Worm (Caenorhabditis elegans) whole organism, L1 larva: Measurements from ENCODE around the gene abch-1.

ENCODE experiments used
- C34B4.2 ChIP-seq: sonication (generic microtip); optimal IDR thresholded peaks from 2 replicates; lab custom pipeline; 2017; ENCODE audit warnings: mild to moderate bottlenecking, missing genetic modification characterization, missing compliant biosample characterization
- aly-2 ChIP-seq: fragments of 150-350 bp; optimal IDR thresholded peaks from 2 replicates; lab custom pipeline; 2014; ENCODE audit warnings: missing biosample characterization, missing genetic modification characterization
- blmp-1 ChIP-seq: fragments of 150-350 bp; optimal IDR thresholded peaks from 2 replicates; lab custom pipeline; 2014; ENCODE audit warnings: missing biosample characterization, missing genetic modification characterization
- ceh-63 ChIP-seq: fragments of 200-800 bp; sonication (Bioruptor generic); optimal IDR thresholded peaks from 2 replicates; lab custom pipeline; 2018; ENCODE audit warnings: mild to moderate bottlenecking, missing genetic modification characterization, missing compliant biosample characterization
- ceh-82 ChIP-seq, 3 experiments: fragments of 150-350 bp in 1 of 3; sonication (generic microtip) in 2 of 3; optimal IDR thresholded peaks; 2 replicates each; lab custom pipeline; 2014 to 2017; ENCODE audit warnings: missing biosample characterization in 3 of 3, missing genetic modification characterization in 3 of 3
- dpl-1 ChIP-seq, 3 experiments: fragments of 150-350 bp in 2 of 3; sonication (generic microtip) in 1 of 3; optimal IDR thresholded peaks; 2 replicates each; lab custom pipeline; 2014 to 2017; ENCODE audit warnings: missing biosample characterization in 3 of 3, missing genetic modification characterization in 3 of 3, missing genetic modification reagents in 3 of 3
- dsc-1 ChIP-seq: sonication (generic microtip); optimal IDR thresholded peaks from 2 replicates; lab custom pipeline; 2016; ENCODE audit warnings: mild to moderate bottlenecking, missing genetic modification characterization, missing compliant biosample characterization
- efl-1 ChIP-seq, 4 experiments: fragments of 150-350 bp; optimal IDR thresholded peaks in 3 of 4; peaks in 1 of 4; 1 replicate in 1 of 4; 2 replicates in 3 of 4; lab custom pipeline; 2014; ENCODE audit warnings: missing biosample characterization in 2 of 4, missing genetic modification characterization in 2 of 4, missing genetic modification reagents in 2 of 4
- efl-3 ChIP-seq: fragments of 200-800 bp; sonication (Bioruptor generic); optimal IDR thresholded peaks from 2 replicates; lab custom pipeline; 2018; ENCODE audit warnings: mild to moderate bottlenecking, missing genetic modification characterization, missing compliant biosample characterization
- egl-27 ChIP-seq, 2 experiments: fragments of 150-350 bp in 1 of 2; sonication (generic microtip); optimal IDR thresholded peaks; 3 replicates each; lab custom pipeline; 2017 to 2018; ENCODE audit warnings: missing biosample characterization in 2 of 2, missing genetic modification characterization in 2 of 2, missing genetic modification reagents in 2 of 2
- elt-2 ChIP-seq: sonication (generic microtip); optimal IDR thresholded peaks from 2 replicates; lab custom pipeline; 2016; ENCODE audit warnings: missing genetic modification characterization, mild to moderate bottlenecking, inconsistent platforms, missing compliant biosample characterization, missing genetic modification reagents
- ets-5 ChIP-seq: fragments of 200-800 bp; sonication (Bioruptor generic); IDR thresholded peaks from 2 replicates; pipeline ENCODE4 v1.3.6; 2022; ENCODE audit warnings: missing genetic modification characterization, missing compliant biosample characterization
- fkh-4 ChIP-seq: sonication (generic microtip); optimal IDR thresholded peaks from 2 replicates; lab custom pipeline; 2016; ENCODE audit warnings: missing compliant biosample characterization, missing genetic modification characterization, borderline replicate concordance
- fos-1 ChIP-seq: fragments of 150-350 bp; optimal IDR thresholded peaks from 2 replicates; lab custom pipeline; 2014; ENCODE audit warnings: missing biosample characterization, missing genetic modification characterization
- irx-1 ChIP-seq: sonication (generic microtip); optimal IDR thresholded peaks from 2 replicates; lab custom pipeline; 2016; ENCODE audit warnings: missing genetic modification characterization, missing compliant biosample characterization
- isw-1 ChIP-seq: fragments of 200-800 bp; sonication (Bioruptor generic); IDR thresholded peaks from 2 replicates; pipeline ENCODE4 v1.3.6; 2022; ENCODE audit warnings: missing genetic modification characterization, missing compliant biosample characterization
- lin-15B ChIP-seq: fragments of 150-350 bp; sonication (generic microtip); optimal IDR thresholded peaks from 3 replicates; lab custom pipeline; 2014; ENCODE audit warnings: missing biosample characterization, missing genetic modification characterization
- lin-35 ChIP-seq, 2 experiments: fragments of 150-350 bp; optimal IDR thresholded peaks; 2 replicates each; lab custom pipeline; 2014; ENCODE audit warnings: missing biosample characterization in 2 of 2, missing genetic modification characterization in 2 of 2, missing genetic modification reagents in 2 of 2
- lsy-2 ChIP-seq, 2 experiments: fragments of 150-350 bp; optimal IDR thresholded peaks; 2 replicates each; lab custom pipeline; 2014; ENCODE audit warnings: missing biosample characterization in 2 of 2, missing genetic modification characterization in 2 of 2
- mdl-1 ChIP-seq, 2 experiments: fragments of 150-350 bp; optimal IDR thresholded peaks; 2 replicates each; lab custom pipeline; 2014 to 2017; ENCODE audit warnings: missing biosample characterization in 2 of 2, missing genetic modification characterization in 2 of 2, inconsistent platforms in 1 of 2
- mep-1 ChIP-seq: fragments of 150-350 bp; optimal IDR thresholded peaks from 2 replicates; lab custom pipeline; 2014; ENCODE audit warnings: missing biosample characterization, missing genetic modification characterization
- nhr-20 ChIP-seq: sonication (generic microtip); optimal IDR thresholded peaks from 2 replicates; lab custom pipeline; 2016; ENCODE audit warnings: mild to moderate bottlenecking, missing genetic modification characterization, missing compliant biosample characterization
- nhr-28 ChIP-seq: fragments of 150-350 bp; optimal IDR thresholded peaks from 2 replicates; lab custom pipeline; 2014; ENCODE audit warnings: missing biosample characterization, missing genetic modification characterization
- nhr-47 ChIP-seq: sonication (generic microtip); optimal IDR thresholded peaks from 2 replicates; lab custom pipeline; 2016; ENCODE audit warnings: mild to moderate bottlenecking, missing genetic modification characterization, moderate library complexity, missing compliant biosample characterization
- nhr-85 ChIP-seq: sonication (generic microtip); peaks from one replicate; lab custom pipeline; 2016; ENCODE audit warnings: missing genetic modification characterization, inconsistent platforms, missing compliant biosample characterization
- pax-3 ChIP-seq: fragments of 200-800 bp; sonication (Bioruptor generic); optimal IDR thresholded peaks from 2 replicates; lab custom pipeline; 2018; ENCODE audit warnings: mild to moderate bottlenecking, missing genetic modification characterization, moderate library complexity, missing compliant biosample characterization
- pqm-1 ChIP-seq: sonication (generic microtip); optimal IDR thresholded peaks from 3 replicates; lab custom pipeline; 2017; ENCODE audit warnings: missing biosample characterization, missing genetic modification characterization
- skn-1 ChIP-seq: fragments of 150-350 bp; optimal IDR thresholded peaks from 2 replicates; lab custom pipeline; 2014; ENCODE audit warnings: missing biosample characterization, missing genetic modification characterization
- snu-23 ChIP-seq: sonication (generic microtip); optimal IDR thresholded peaks from 2 replicates; lab custom pipeline; 2016; ENCODE audit warnings: missing genetic modification characterization, missing compliant biosample characterization
- swsn-7 ChIP-seq: sonication (generic microtip); optimal IDR thresholded peaks from 2 replicates; lab custom pipeline; 2016; ENCODE audit warnings: missing genetic modification characterization, missing compliant biosample characterization
- tbx-2 ChIP-seq: sonication (generic microtip); optimal IDR thresholded peaks from 2 replicates; lab custom pipeline; 2016; ENCODE audit warnings: missing genetic modification characterization, missing compliant biosample characterization
- tlp-1 ChIP-seq: fragments of 150-350 bp; optimal IDR thresholded peaks from 2 replicates; lab custom pipeline; 2014; ENCODE audit warnings: missing biosample characterization, missing genetic modification characterization
- unc-130 ChIP-seq: fragments of 150-350 bp; optimal IDR thresholded peaks from 2 replicates; lab custom pipeline; 2017; ENCODE audit warnings: missing biosample characterization, missing genetic modification characterization, inconsistent platforms
- xbp-1 ChIP-seq: sonication (generic microtip); optimal IDR thresholded peaks from 2 replicates; lab custom pipeline; 2016; ENCODE audit warnings: missing genetic modification characterization, missing compliant biosample characterization

Gene abch-1

ce11 chrII:6520103-6520502 lies 11.3 kb downstream of the abch-1 start:
- TF ChIP-seq C34B4.2 = no peak
- peak; percentile 57 for TF ChIP-seq elt-2 (tag; lab: Kevin White, UChicago)
- TF ChIP-seq swsn-7 (tag; lab: Kevin White, UChicago) = no peak
- TF ChIP-seq efl-1 (optimal IDR thresholded peaks at IDR 0.05; lab: Kevin White, UChicago) = no peak
- peak in 1 of 2 experiments; percentile 87 for TF ChIP-seq efl-1 (GFP tag; optimal IDR thresholded peaks at IDR 0.05 in 1 of 2; lab: Kevin White, UChicago)
- no peak for TF ChIP-seq nhr-85
- no peak for TF ChIP-seq efl-3
- TF ChIP-seq lin-15B = no peak
- TF ChIP-seq tlp-1 (tag; lab: Kevin White, UChicago) = no peak
- no peak for TF ChIP-seq mdl-1 (tag; optimal IDR thresholded peaks at IDR 0.05; lab: Kevin White, UChicago)
- no peak for TF ChIP-seq irx-1
- peak; percentile 45 for TF ChIP-seq pqm-1 (tag; lab: Kevin White, UChicago)
- TF ChIP-seq blmp-1 (tag; lab: Kevin White, UChicago) = peak; percentile 40

- TF ChIP-seq nhr-47 (tag; lab: Kevin White, UChicago) = no peak
- TF ChIP-seq dsc-1 (tag; lab: Kevin White, UChicago) = no peak
- no peak for TF ChIP-seq pax-3 (tag; lab: Kevin White, UChicago)
- TF ChIP-seq fkh-4 (tag; lab: Kevin White, UChicago) = no peak
- TF ChIP-seq ceh-82 (tag; optimal IDR thresholded peaks at IDR 0.05; lab: Kevin White, UChicago) = no peak
- no peak for TF ChIP-seq efl-3
- no peak for TF ChIP-seq isw-1 (GFP tag; lab: Robert Waterston, UW)
- no peak for TF ChIP-seq nhr-20 (tag; lab: Kevin White, UChicago)
- TF ChIP-seq mdl-1 (tag; optimal IDR thresholded peaks at IDR 0.05; lab: Kevin White, UChicago) = no peak
- no peak for TF ChIP-seq ceh-63 (GFP tag; lab: Kevin White, UChicago)
- TF ChIP-seq unc-130 = no peak
- TF ChIP-seq efl-1 (optimal IDR thresholded peaks at IDR 0.05; lab: Kevin White, UChicago) = peak; percentile 31
- TF ChIP-seq efl-1 (GFP tag; optimal IDR thresholded peaks at IDR 0.05 in 1 of 2; lab: Kevin White, UChicago) = peak; percentile 45 to 94
- TF ChIP-seq elt-2 (tag; lab: Kevin White, UChicago) = no peak
- no peak for TF ChIP-seq ets-5
- no peak for TF ChIP-seq skn-1 (tag; lab: Kevin White, UChicago)
- TF ChIP-seq egl-27 (tag; optimal IDR thresholded peaks at IDR 0.05; lab: Kevin White, UChicago) = no peak
- TF ChIP-seq lsy-2 (tag; optimal IDR thresholded peaks at IDR 0.05; lab: Kevin White, UChicago) = peak in 1 of 2 experiments; percentile 75
- TF ChIP-seq nhr-28 (tag; lab: Kevin White, UChicago) = no peak
- peak in 2 of 3 experiments; percentile 47 to 64 for TF ChIP-seq dpl-1 (GFP tag; optimal IDR thresholded peaks at IDR 0.05; lab: Kevin White, UChicago)
- peak; percentile 39 for TF ChIP-seq mep-1 (tag; lab: Kevin White, UChicago)
- no peak for TF ChIP-seq aly-2 (tag; lab: Kevin White, UChicago)
- no peak for TF ChIP-seq fos-1 (tag; lab: Kevin White, UChicago)
- TF ChIP-seq blmp-1 (tag; lab: Kevin White, UChicago) = peak; percentile 1
- TF ChIP-seq snu-23 = no peak
- peak in 1 of 2 experiments; percentile 67 for TF ChIP-seq lin-35 (GFP tag; optimal IDR thresholded peaks at IDR 0.05; lab: Kevin White, UChicago)
- no peak for TF ChIP-seq xbp-1 (tag; lab: Kevin White, UChicago)
Observed at ce11 chrII:6519703-6520102, 11.7 kb downstream of the abch-1 start.

- TF ChIP-seq tbx-2 = no peak
- no peak for TF ChIP-seq efl-1 (optimal IDR thresholded peaks at IDR 0.05; lab: Kevin White, UChicago)
- no peak for TF ChIP-seq efl-1 (GFP tag; optimal IDR thresholded peaks at IDR 0.05 in 1 of 2; lab: Kevin White, UChicago)
- TF ChIP-seq irx-1 = no peak
- TF ChIP-seq elt-2 (tag; lab: Kevin White, UChicago) = no peak
- no peak for TF ChIP-seq nhr-28 (tag; lab: Kevin White, UChicago)
Observed at ce11 chrII:6516276-6516675, 15.2 kb downstream of the abch-1 start, which contains the start of gene C56E6.7. Gene C56E6.7, plus strand, starts transcription at chrII:6516576.

ce11 chrII:6513911-6514310 lies 17.5 kb downstream of the abch-1 start, which contains the start of gene R05G9R.1:
Gene R05G9R.1, minus strand, starts transcription at chrII:6514011.
- TF ChIP-seq isw-1 (GFP tag; lab: Robert Waterston, UW) (no peak), efl-1 (optimal IDR thresholded peaks at IDR 0.05; lab: Kevin White, UChicago) (no peak), efl-1 (GFP tag; optimal IDR thresholded peaks at IDR 0.05 in 1 of 2; lab: Kevin White, UChicago) (peak in 1 of 2 experiments; percentile 9)
